Worm (Caenorhabditis elegans) whole organism, mixed stage, embryonic: ENCODE measurements around the gene T14G8.2.

ENCODE experiments used
- flh-1 ChIP-seq: fragments of 200-800 bp; sonication (Bioruptor generic); optimal IDR thresholded peaks from 2 replicates; lab custom pipeline; 2018; ENCODE audit warnings: mild to moderate bottlenecking, missing genetic modification characterization, moderate library complexity, missing compliant biosample characterization
- lsy-2 ChIP-seq: fragments of 150-350 bp; optimal IDR thresholded peaks from 2 replicates; lab custom pipeline; 2014; ENCODE audit warnings: missing biosample characterization, missing genetic modification characterization
- nhr-12 ChIP-seq: fragments of 150-350 bp; optimal IDR thresholded peaks from 2 replicates; lab custom pipeline; 2014; ENCODE audit warnings: missing biosample characterization, missing genetic modification characterization
- nhr-237 ChIP-seq: fragments of 150-350 bp; optimal IDR thresholded peaks from 2 replicates; lab custom pipeline; 2014; ENCODE audit warnings: missing biosample characterization, missing genetic modification characterization
- snpc-4 ChIP-seq: fragments of 150-350 bp; optimal IDR thresholded peaks from 2 replicates; lab custom pipeline; 2014; ENCODE audit warnings: missing biosample characterization, missing genetic modification characterization
- ztf-11 ChIP-seq: fragments of 150-350 bp; optimal IDR thresholded peaks from 2 replicates; lab custom pipeline; 2014; ENCODE audit warnings: missing biosample characterization, missing genetic modification characterization

DNA sequence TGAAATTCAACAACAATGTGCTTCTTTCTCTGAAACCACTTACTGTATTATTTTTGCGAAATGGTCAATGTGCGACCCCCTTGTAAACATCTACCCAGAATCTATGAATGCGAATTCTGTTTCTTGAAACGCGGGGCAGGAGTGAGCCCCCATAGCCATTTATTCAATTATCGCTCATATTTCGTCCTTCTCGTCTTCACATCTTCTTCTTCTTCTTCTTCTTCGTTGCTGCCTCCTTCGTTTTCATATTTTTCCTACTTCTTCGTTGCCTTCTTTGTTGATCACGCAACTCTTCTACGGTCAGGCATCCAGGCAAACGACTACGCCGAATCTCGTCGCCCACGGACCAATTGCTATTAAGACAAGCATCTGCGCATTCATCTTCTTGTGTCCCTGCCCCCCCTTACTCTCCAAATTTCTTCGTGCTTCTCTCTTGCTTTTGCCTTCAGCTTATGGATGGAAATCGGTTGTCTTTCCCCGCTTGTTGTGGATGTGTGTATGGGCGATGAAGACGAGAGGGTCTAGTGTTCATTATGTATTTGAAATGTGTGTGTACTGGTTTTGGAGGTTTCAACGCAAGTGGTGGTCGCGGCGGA, 44.4 kb downstream of the T14G8.2 start:
- TF ChIP-seq nhr-12 (tag; lab: Kevin White, UChicago) (no peak), flh-1 (GFP tag; lab: Kevin White, UChicago) (no peak), ztf-11 (tag; lab: Kevin White, UChicago) (no peak), lsy-2 (tag; lab: Kevin White, UChicago) (no peak), nhr-237 (tag; lab: Kevin White, UChicago) (no peak), snpc-4 (tag; lab: Kevin White, UChicago) (no peak)
